Worm (Caenorhabditis elegans) whole organism, midembryonic: ENCODE measurements around the gene ZC317.2.

Source experiments
- T22C8.4 ChIP-seq: fragments of 200-800 bp; sonication (Bioruptor generic); IDR thresholded peaks from 2 replicates; pipeline ENCODE4 v1.3.6; 2022; ENCODE audit warnings: missing genetic modification characterization, missing compliant biosample characterization
- flt-1 ChIP-seq: fragments of 200-800 bp; sonication (Bioruptor generic); IDR thresholded peaks from 2 replicates; pipeline ENCODE4 v1.3.6; 2022; ENCODE audit warnings: missing genetic modification characterization, missing compliant biosample characterization
- klf-2 ChIP-seq: fragments of 200-800 bp; sonication (Bioruptor generic); conservative IDR thresholded peaks from 2 replicates; pipeline ENCODE4 v1.3.6; 2022; ENCODE audit warnings: missing genetic modification reagents, missing genetic modification characterization, missing compliant biosample characterization
- ref-1 ChIP-seq: fragments of 200-800 bp; sonication (Bioruptor generic); conservative IDR thresholded peaks from 2 replicates; pipeline ENCODE4 v1.3.6; 2022; ENCODE audit warnings: missing genetic modification reagents, missing genetic modification characterization, missing compliant biosample characterization
- ztf-23 ChIP-seq: fragments of 200-800 bp; sonication (Bioruptor generic); IDR thresholded peaks from 2 replicates; pipeline ENCODE4 v1.3.6; 2022; ENCODE audit warnings: missing genetic modification reagents, missing genetic modification characterization, missing compliant biosample characterization

- TF ChIP-seq ztf-23 (GFP tag; lab: Robert Waterston, UW) (no peak), ref-1 (no peak), T22C8.4 (GFP tag; lab: Robert Waterston, UW) (no peak), flt-1 (GFP tag; lab: Robert Waterston, UW) (no peak), klf-2 (GFP tag; lab: Robert Waterston, UW) (no peak)
Observed at ce11 chrV:5423120-5423519, 36.8 kb upstream of the ZC317.2 start, which contains the start of gene cyp-14A5.
